Fruit fly (Drosophila melanogaster) whole organism, wandering third instar larva: ENCODE results near the gene HDAC6.
A peak's percentile ranks its signal among the peaks of the same experiment; 100 is the strongest.

ENCODE experiments used
- CG32264 ChIP-seq: fragments of 200-800 bp; sonication (Bioruptor generic); optimal IDR thresholded peaks from 2 replicates; lab custom pipeline; 2016; ENCODE audit warnings: missing biosample characterization, missing genetic modification characterization
- CG9705 ChIP-seq: fragments of 200-800 bp; sonication (Bioruptor generic); optimal IDR thresholded peaks from 2 replicates; lab custom pipeline; 2018; ENCODE audit warnings: missing biosample characterization, mild to moderate bottlenecking, missing genetic modification characterization
- CrebA ChIP-seq: fragments of 200-800 bp; sonication (Bioruptor generic); optimal IDR thresholded peaks from 2 replicates; lab custom pipeline; 2016; ENCODE audit warnings: missing biosample characterization, mild to moderate bottlenecking, missing genetic modification characterization, borderline replicate concordance
- Dfd ChIP-seq: fragments of >200 bp; optimal IDR thresholded peaks from 2 replicates; lab custom pipeline; 2017; ENCODE audit warnings: missing biosample characterization, missing genetic modification characterization
- GATAd ChIP-seq: sonication (Bioruptor generic); optimal IDR thresholded peaks from 2 replicates; lab custom pipeline; 2016; ENCODE audit warnings: missing biosample characterization, missing genetic modification characterization
- HLH106 ChIP-seq: fragments of 200-800 bp; optimal IDR thresholded peaks from 3 replicates; lab custom pipeline; 2019; ENCODE audit warnings: missing biosample characterization, mild to moderate bottlenecking, missing genetic modification characterization, moderate library complexity
- Hnf4 ChIP-seq: fragments of 200-800 bp; sonication (Bioruptor generic); optimal IDR thresholded peaks from 2 replicates; lab custom pipeline; 2016; ENCODE audit warnings: missing biosample characterization, mild to moderate bottlenecking, missing genetic modification characterization
- Jra ChIP-seq: sonication (Bioruptor generic); optimal IDR thresholded peaks from 2 replicates; lab custom pipeline; 2016; ENCODE audit warnings: missing biosample characterization, missing genetic modification characterization
- Myc ChIP-seq: fragments of >200 bp; optimal IDR thresholded peaks from 2 replicates; lab custom pipeline; 2017
- N ChIP-seq: fragments of >200 bp; optimal IDR thresholded peaks from 2 replicates; lab custom pipeline; 2018; ENCODE audit warnings: missing biosample characterization, missing external identifiers, missing genetic modification characterization
- Rel ChIP-seq, 2 experiments: fragments of 200-800 bp; sonication (Bioruptor generic) in 1 of 2; optimal IDR thresholded peaks; 2 replicates in 1 of 2; 3 replicates in 1 of 2; lab custom pipeline; 2016 to 2019; ENCODE audit warnings: mild to moderate bottlenecking in 2 of 2, missing biosample characterization in 2 of 2, missing genetic modification characterization in 2 of 2, moderate library complexity in 1 of 2
- Sp1 ChIP-seq: fragments of 200-800 bp; sonication (Bioruptor generic); optimal IDR thresholded peaks from 3 replicates; lab custom pipeline; 2019; ENCODE audit warnings: missing biosample characterization, mild to moderate bottlenecking, missing genetic modification characterization, moderate library complexity
- brk ChIP-seq: fragments of 200-800 bp; sonication (Bioruptor generic); optimal IDR thresholded peaks from 2 replicates; lab custom pipeline; 2016; ENCODE audit warnings: missing biosample characterization, mild to moderate bottlenecking, missing genetic modification characterization
- dmrt93B ChIP-seq: fragments of 200-800 bp; sonication (Bioruptor generic); optimal IDR thresholded peaks from 2 replicates; lab custom pipeline; 2018; ENCODE audit warnings: missing biosample characterization, mild to moderate bottlenecking, missing genetic modification characterization
- dsf ChIP-seq: sonication (Bioruptor generic); optimal IDR thresholded peaks from 2 replicates; lab custom pipeline; 2016; ENCODE audit warnings: missing biosample characterization, missing genetic modification characterization, borderline replicate concordance
- h ChIP-seq: fragments of 200-800 bp; sonication (Bioruptor generic); optimal IDR thresholded peaks from 3 replicates; lab custom pipeline; 2016; ENCODE audit warnings: missing biosample characterization, mild to moderate bottlenecking, missing genetic modification characterization
- lola ChIP-seq: fragments of >200 bp; optimal IDR thresholded peaks from 2 replicates; lab custom pipeline; 2017; ENCODE audit warnings: missing biosample characterization, missing genetic modification characterization
- pan ChIP-seq: fragments of >200 bp; optimal IDR thresholded peaks from 2 replicates; lab custom pipeline; 2017
- psq ChIP-seq: fragments of 200-800 bp; sonication (Bioruptor generic); optimal IDR thresholded peaks from 3 replicates; lab custom pipeline; 2017; ENCODE audit warnings: missing biosample characterization, mild to moderate bottlenecking, missing genetic modification characterization, moderate library complexity
- sv ChIP-seq: fragments of 200-800 bp; sonication (Bioruptor generic); optimal IDR thresholded peaks from 3 replicates; lab custom pipeline; 2016; ENCODE audit warnings: missing biosample characterization, missing genetic modification characterization
- tai ChIP-seq: sonication (Bioruptor generic); optimal IDR thresholded peaks from 2 replicates; lab custom pipeline; 2016; ENCODE audit warnings: missing biosample characterization, missing genetic modification characterization

Gene HDAC6

DNA sequence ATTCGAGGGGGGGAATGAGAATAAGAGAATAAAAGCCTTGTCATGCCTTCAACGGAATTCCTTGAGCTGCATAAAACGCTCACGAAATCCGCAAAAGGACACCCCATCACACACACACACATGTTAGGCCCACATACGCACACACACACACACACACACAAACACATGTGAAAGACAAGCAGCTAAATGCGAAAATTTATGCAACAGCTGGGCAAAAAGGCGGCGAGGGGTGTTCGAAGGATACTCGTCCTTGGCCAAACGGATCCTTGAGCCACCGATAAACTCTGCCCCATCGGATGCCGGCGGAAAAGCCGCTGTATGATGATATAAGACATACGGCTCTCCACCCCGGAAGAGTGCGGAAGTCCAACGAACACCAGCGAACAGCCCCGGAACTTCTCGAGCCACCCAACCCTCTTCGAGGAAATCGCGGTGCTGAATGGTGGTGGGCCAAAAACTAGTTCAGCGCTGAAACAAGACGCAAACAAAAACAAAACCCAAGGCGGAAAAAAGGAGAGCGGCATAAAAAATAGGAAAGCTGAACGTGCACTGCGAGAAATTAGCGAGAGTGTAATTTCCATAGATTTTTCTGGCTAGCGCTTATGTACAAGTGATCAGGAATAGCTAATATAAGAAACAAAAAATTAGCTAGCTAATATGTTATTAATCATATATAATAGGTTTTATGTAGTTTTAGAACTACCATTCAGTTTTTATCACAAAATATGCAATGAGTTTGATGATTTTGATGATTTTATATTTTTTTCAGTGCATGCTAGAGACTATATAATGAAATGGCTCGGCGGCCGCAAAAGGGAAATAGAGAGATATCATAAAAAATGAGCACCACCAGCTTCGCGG is 50.6 kb downstream of the HDAC6 start:
- TF ChIP-seq Dfd (GFP tag; lab: Kevin White, UChicago), result peak; percentile 52
- TF ChIP-seq Myc (lab: Kevin White, UChicago), result no peak
- TF ChIP-seq pan, result no peak

DNA sequence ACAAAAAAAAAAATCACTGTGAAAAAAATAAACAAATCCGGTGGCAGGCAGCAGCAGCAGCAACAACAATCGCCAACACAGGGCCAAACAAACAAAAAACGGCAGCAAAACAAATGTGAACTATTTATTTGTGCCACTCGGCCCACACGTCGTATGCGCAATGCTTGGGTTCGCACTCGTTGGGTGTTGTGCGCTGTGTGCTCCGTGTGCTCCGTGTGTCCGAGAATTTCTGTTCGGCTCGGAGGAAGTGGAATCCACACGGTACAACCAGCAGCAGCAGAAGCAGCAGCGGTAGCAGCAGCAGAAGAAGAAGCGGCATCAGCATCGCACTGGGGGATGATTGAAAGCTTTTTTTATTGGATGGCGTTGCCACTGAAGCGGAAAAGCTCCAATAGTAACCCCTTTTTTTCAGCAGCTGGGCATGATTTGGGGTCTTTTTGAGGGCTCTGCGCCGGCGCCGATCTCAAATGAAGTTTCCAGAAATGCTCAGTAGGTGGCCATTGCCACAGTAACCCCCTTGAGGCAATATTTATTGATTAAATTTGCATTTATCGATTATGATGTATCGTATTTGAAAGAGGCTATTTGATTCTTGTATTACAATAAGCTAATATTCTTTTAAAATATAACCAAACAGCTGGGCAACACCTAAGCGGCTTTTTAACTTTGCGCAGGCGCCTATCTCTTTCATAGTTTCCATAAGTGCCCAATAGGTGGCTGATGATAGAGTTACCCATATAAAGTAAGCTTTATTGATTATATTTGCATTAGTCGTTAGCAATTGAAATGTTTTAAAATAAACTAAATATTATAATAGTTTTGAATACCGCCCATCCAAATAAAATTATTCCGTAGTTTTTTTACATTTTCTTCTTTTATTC is 52.3 kb downstream of the HDAC6 start, which contains the start of gene CG9164:
Gene CG9164 (minus strand): TSS at position 266 of the 881 bp plus-strand sequence.
- TF ChIP-seq Hnf4 (GFP tag; lab: Kevin White, UChicago), result no peak
- no peak for TF ChIP-seq Jra
- TF ChIP-seq h (GFP tag; lab: Kevin White, UChicago), result no peak
- TF ChIP-seq brk (GFP tag; lab: Kevin White, UChicago), result no peak
- TF ChIP-seq N (GFP tag; lab: Kevin White, UChicago), result no peak
- no peak for TF ChIP-seq Sp1 (GFP tag; lab: Kevin White, UChicago)
- no peak for TF ChIP-seq dsf (GFP tag; lab: Kevin White, UChicago)
- TF ChIP-seq CrebA (GFP tag; lab: Kevin White, UChicago), result no peak
- TF ChIP-seq HLH106 (tag; lab: Kevin White, UChicago), result no peak
- TF ChIP-seq CG32264 (GFP tag; lab: Kevin White, UChicago), result no peak
- no peak for TF ChIP-seq Myc (lab: Kevin White, UChicago)
- no peak for TF ChIP-seq Rel (GFP tag; optimal IDR thresholded peaks at IDR 0.05; lab: Kevin White, UChicago)
- TF ChIP-seq Rel (tag; optimal IDR thresholded peaks at IDR 0.05; lab: Kevin White, UChicago), result no peak

DNA sequence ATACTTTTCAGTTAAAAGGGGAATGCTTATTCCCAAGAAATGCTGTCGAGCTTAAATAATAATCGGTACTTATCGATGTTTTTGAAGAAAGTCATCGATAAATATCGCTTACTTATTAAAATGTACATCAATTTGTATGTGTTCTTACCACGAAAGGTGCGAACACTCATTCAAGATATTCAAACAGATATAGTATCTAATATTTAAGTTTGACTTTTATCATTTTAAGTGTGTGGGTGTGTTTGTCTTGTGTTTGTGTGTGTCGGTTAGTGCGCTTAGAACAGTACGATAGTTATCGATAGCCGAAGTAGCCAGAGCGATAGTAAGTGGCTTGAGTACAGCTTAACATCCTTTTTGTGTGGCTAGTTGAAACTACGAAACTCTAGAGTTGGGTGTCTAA is 54.2 kb downstream of the HDAC6 start:
- no peak for TF ChIP-seq Rel (GFP tag; optimal IDR thresholded peaks at IDR 0.05; lab: Kevin White, UChicago)
- no peak for TF ChIP-seq Rel (tag; optimal IDR thresholded peaks at IDR 0.05; lab: Kevin White, UChicago)
- TF ChIP-seq CG32264 (GFP tag; lab: Kevin White, UChicago), result no peak
- no peak for TF ChIP-seq Hnf4 (GFP tag; lab: Kevin White, UChicago)
- TF ChIP-seq dmrt93B, result no peak
- TF ChIP-seq Sp1 (GFP tag; lab: Kevin White, UChicago), result no peak
- no peak for TF ChIP-seq GATAd (GFP tag; lab: Kevin White, UChicago)
- TF ChIP-seq psq (GFP tag; lab: Kevin White, UChicago), result no peak
- TF ChIP-seq sv (GFP tag; lab: Kevin White, UChicago), result no peak
- TF ChIP-seq CG9705 (GFP tag; lab: Kevin White, UChicago), result no peak
- TF ChIP-seq lola (GFP tag; lab: Kevin White, UChicago), result no peak
- TF ChIP-seq brk (GFP tag; lab: Kevin White, UChicago), result no peak
- no peak for TF ChIP-seq tai (GFP tag; lab: Kevin White, UChicago)
